Worm (Caenorhabditis elegans) whole organism, late embryonic: ENCODE measurements around the gene myo-2.

Experiments
- ceh-9 ChIP-seq: sonication (generic microtip); optimal IDR thresholded peaks from 2 replicates; lab custom pipeline; 2016; ENCODE audit warnings: mild to moderate bottlenecking, missing genetic modification characterization, inconsistent platforms, missing compliant biosample characterization
- dmd-4 ChIP-seq: sonication (generic microtip); optimal IDR thresholded peaks from 2 replicates; lab custom pipeline; 2016; ENCODE audit warnings: borderline replicate concordance, missing genetic modification characterization, missing compliant biosample characterization
- elt-2 ChIP-seq: sonication (generic microtip); optimal IDR thresholded peaks from 2 replicates; lab custom pipeline; 2016; ENCODE audit warnings: missing genetic modification reagents, missing genetic modification characterization, missing compliant biosample characterization
- nfya-1 ChIP-seq: sonication (generic microtip); optimal IDR thresholded peaks from 2 replicates; lab custom pipeline; 2017; ENCODE audit warnings: missing genetic modification characterization, mild to moderate bottlenecking, missing compliant biosample characterization, antibody characterized with exemption, moderate library complexity
- nhr-11 ChIP-seq: fragments of 150-350 bp; optimal IDR thresholded peaks from 2 replicates; lab custom pipeline; 2014; ENCODE audit warnings: missing biosample characterization, missing genetic modification characterization

ce11 chrX:12477341-12477740, 9.5 kb downstream of the myo-2 start, which contains the start of gene F45E6.1:
- TF ChIP-seq elt-2 (tag; lab: Kevin White, UChicago) (no peak), ceh-9 (tag; lab: Kevin White, UChicago) (no peak), dmd-4 (tag; lab: Kevin White, UChicago) (no peak), nfya-1 (tag; lab: Kevin White, UChicago) (no peak), nhr-11 (tag; lab: Kevin White, UChicago) (no peak)
